Worm (Caenorhabditis elegans) whole organism, L1 larva: ENCODE results near the gene sdc-3.

Experiments
- C04F5.9 ChIP-seq: sonication (generic microtip); optimal IDR thresholded peaks from 2 replicates; lab custom pipeline; 2016; ENCODE audit warnings: missing genetic modification characterization, missing compliant biosample characterization
- C16A3.4 ChIP-seq: fragments of 150-350 bp; optimal IDR thresholded peaks from 2 replicates; lab custom pipeline; 2014; ENCODE audit warnings: missing biosample characterization, missing genetic modification characterization
- C34B4.2 ChIP-seq: sonication (generic microtip); optimal IDR thresholded peaks from 2 replicates; lab custom pipeline; 2017; ENCODE audit warnings: mild to moderate bottlenecking, missing genetic modification characterization, missing compliant biosample characterization
- aha-1 ChIP-seq: fragments of 150-350 bp; optimal IDR thresholded peaks from 2 replicates; lab custom pipeline; 2014; ENCODE audit warnings: missing biosample characterization, missing genetic modification characterization
- ama-1 ChIP-seq: fragments of 150-350 bp; optimal IDR thresholded peaks from 2 replicates; lab custom pipeline; 2014
- blmp-1 ChIP-seq: fragments of 150-350 bp; optimal IDR thresholded peaks from 2 replicates; lab custom pipeline; 2014; ENCODE audit warnings: missing biosample characterization, missing genetic modification characterization
- ceh-63 ChIP-seq: fragments of 200-800 bp; sonication (Bioruptor generic); optimal IDR thresholded peaks from 2 replicates; lab custom pipeline; 2018; ENCODE audit warnings: mild to moderate bottlenecking, missing genetic modification characterization, missing compliant biosample characterization
- ceh-82 ChIP-seq, 3 experiments: fragments of 150-350 bp in 1 of 3; sonication (generic microtip) in 2 of 3; optimal IDR thresholded peaks; 2 replicates each; lab custom pipeline; 2014 to 2017; ENCODE audit warnings: missing biosample characterization in 3 of 3, missing genetic modification characterization in 3 of 3
- efl-3 ChIP-seq: fragments of 200-800 bp; sonication (Bioruptor generic); optimal IDR thresholded peaks from 2 replicates; lab custom pipeline; 2018; ENCODE audit warnings: mild to moderate bottlenecking, missing genetic modification characterization, missing compliant biosample characterization
- egl-27 ChIP-seq, 2 experiments: fragments of 150-350 bp in 1 of 2; sonication (generic microtip); optimal IDR thresholded peaks; 3 replicates each; lab custom pipeline; 2017 to 2018; ENCODE audit warnings: missing biosample characterization in 2 of 2, missing genetic modification characterization in 2 of 2, missing genetic modification reagents in 2 of 2
- elt-2 ChIP-seq: sonication (generic microtip); optimal IDR thresholded peaks from 2 replicates; lab custom pipeline; 2016; ENCODE audit warnings: missing genetic modification characterization, mild to moderate bottlenecking, inconsistent platforms, missing compliant biosample characterization, missing genetic modification reagents
- fkh-8 ChIP-seq: sonication (generic microtip); optimal IDR thresholded peaks from 2 replicates; lab custom pipeline; 2016; ENCODE audit warnings: mild to moderate bottlenecking, missing genetic modification characterization, missing compliant biosample characterization
- fos-1 ChIP-seq: fragments of 150-350 bp; optimal IDR thresholded peaks from 2 replicates; lab custom pipeline; 2014; ENCODE audit warnings: missing biosample characterization, missing genetic modification characterization
- hlh-17 ChIP-seq: fragments of 200-800 bp; sonication (Bioruptor generic); optimal IDR thresholded peaks from 2 replicates; lab custom pipeline; 2018; ENCODE audit warnings: missing genetic modification characterization, mild to moderate bottlenecking, missing compliant biosample characterization, moderate library complexity, borderline replicate concordance
- irx-1 ChIP-seq: sonication (generic microtip); optimal IDR thresholded peaks from 2 replicates; lab custom pipeline; 2016; ENCODE audit warnings: missing genetic modification characterization, missing compliant biosample characterization
- isw-1 ChIP-seq: fragments of 200-800 bp; sonication (Bioruptor generic); IDR thresholded peaks from 2 replicates; pipeline ENCODE4 v1.3.6; 2022; ENCODE audit warnings: missing genetic modification characterization, missing compliant biosample characterization
- jun-1 ChIP-seq: fragments of 150-350 bp; optimal IDR thresholded peaks from 2 replicates; lab custom pipeline; 2014; ENCODE audit warnings: missing biosample characterization, missing genetic modification reagents, missing genetic modification characterization
- lin-13 ChIP-seq: fragments of 150-350 bp; optimal IDR thresholded peaks from 2 replicates; lab custom pipeline; 2014; ENCODE audit warnings: missing biosample characterization, missing genetic modification reagents, missing genetic modification characterization
- lin-14 ChIP-seq: fragments of 200-800 bp; sonication (Bioruptor generic); optimal IDR thresholded peaks from 2 replicates; lab custom pipeline; 2018; ENCODE audit warnings: mild to moderate bottlenecking, missing genetic modification characterization, moderate library complexity, missing compliant biosample characterization
- lin-15B ChIP-seq: fragments of 150-350 bp; sonication (generic microtip); optimal IDR thresholded peaks from 3 replicates; lab custom pipeline; 2014; ENCODE audit warnings: missing biosample characterization, missing genetic modification characterization
- lin-39 ChIP-seq: fragments of 150-350 bp; optimal IDR thresholded peaks from 2 replicates; lab custom pipeline; 2014; ENCODE audit warnings: missing biosample characterization, missing genetic modification reagents, missing genetic modification characterization
- lsy-2 ChIP-seq, 2 experiments: fragments of 150-350 bp; optimal IDR thresholded peaks; 2 replicates each; lab custom pipeline; 2014; ENCODE audit warnings: missing biosample characterization in 2 of 2, missing genetic modification characterization in 2 of 2
- mab-9 ChIP-seq: fragments of 200-800 bp; sonication (Bioruptor generic); IDR thresholded peaks from 2 replicates; pipeline ENCODE4 v1.3.6; 2022; ENCODE audit warnings: missing genetic modification reagents, missing genetic modification characterization, missing compliant biosample characterization
- mep-1 ChIP-seq: fragments of 150-350 bp; optimal IDR thresholded peaks from 2 replicates; lab custom pipeline; 2014; ENCODE audit warnings: missing biosample characterization, missing genetic modification characterization
- nhr-11 ChIP-seq: fragments of 150-350 bp; optimal IDR thresholded peaks from 2 replicates; lab custom pipeline; 2014; ENCODE audit warnings: missing biosample characterization, missing genetic modification characterization
- nhr-19 ChIP-seq: fragments of 200-800 bp; sonication (Bioruptor generic); conservative IDR thresholded peaks from 2 replicates; pipeline ENCODE4 v1.3.6; 2022; ENCODE audit warnings: missing genetic modification characterization, missing compliant biosample characterization
- nhr-28 ChIP-seq: fragments of 150-350 bp; optimal IDR thresholded peaks from 2 replicates; lab custom pipeline; 2014; ENCODE audit warnings: missing biosample characterization, missing genetic modification characterization
- nhr-77 ChIP-seq: fragments of 150-350 bp; optimal IDR thresholded peaks from 2 replicates; lab custom pipeline; 2014; ENCODE audit warnings: missing biosample characterization, missing genetic modification characterization
- nhr-85 ChIP-seq: sonication (generic microtip); peaks from one replicate; lab custom pipeline; 2016; ENCODE audit warnings: missing genetic modification characterization, inconsistent platforms, missing compliant biosample characterization
- pag-3 ChIP-seq: sonication (generic microtip); optimal IDR thresholded peaks from 2 replicates; lab custom pipeline; 2017; ENCODE audit warnings: missing genetic modification characterization, mild to moderate bottlenecking, missing compliant biosample characterization, antibody characterized with exemption, borderline replicate concordance; ENCODE audit not compliant: insufficient read depth
- pqm-1 ChIP-seq: sonication (generic microtip); optimal IDR thresholded peaks from 3 replicates; lab custom pipeline; 2017; ENCODE audit warnings: missing biosample characterization, missing genetic modification characterization
- snpc-4 ChIP-seq: fragments of 150-350 bp; optimal IDR thresholded peaks from 2 replicates; lab custom pipeline; 2014; ENCODE audit warnings: missing biosample characterization, missing genetic modification characterization
- snu-23 ChIP-seq: sonication (generic microtip); optimal IDR thresholded peaks from 2 replicates; lab custom pipeline; 2016; ENCODE audit warnings: missing genetic modification characterization, missing compliant biosample characterization
- sox-4 ChIP-seq: sonication (generic microtip); optimal IDR thresholded peaks from 2 replicates; lab custom pipeline; 2016; ENCODE audit warnings: missing genetic modification characterization, missing compliant biosample characterization
- sptf-1 ChIP-seq: fragments of 150-350 bp; optimal IDR thresholded peaks from 2 replicates; lab custom pipeline; 2014; ENCODE audit warnings: missing biosample characterization, missing genetic modification characterization
- swsn-7 ChIP-seq: sonication (generic microtip); optimal IDR thresholded peaks from 2 replicates; lab custom pipeline; 2016; ENCODE audit warnings: missing genetic modification characterization, missing compliant biosample characterization
- unc-130 ChIP-seq: fragments of 150-350 bp; optimal IDR thresholded peaks from 2 replicates; lab custom pipeline; 2017; ENCODE audit warnings: missing biosample characterization, missing genetic modification characterization, inconsistent platforms
- unc-62 ChIP-seq: fragments of 150-350 bp; optimal IDR thresholded peaks from 2 replicates; lab custom pipeline; 2014; ENCODE audit warnings: missing biosample characterization, missing genetic modification reagents, missing genetic modification characterization
- vab-15 ChIP-seq: sonication (generic microtip); optimal IDR thresholded peaks from 2 replicates; lab custom pipeline; 2017; ENCODE audit warnings: missing genotype, mild to moderate bottlenecking, missing genetic modification characterization, missing compliant biosample characterization
- xbp-1 ChIP-seq: sonication (generic microtip); optimal IDR thresholded peaks from 2 replicates; lab custom pipeline; 2016; ENCODE audit warnings: missing genetic modification characterization, missing compliant biosample characterization
- zag-1 ChIP-seq: fragments of 150-350 bp; optimal IDR thresholded peaks from 2 replicates; lab custom pipeline; 2014; ENCODE audit warnings: missing biosample characterization, missing genetic modification characterization
- zip-4 ChIP-seq: fragments of 200-800 bp; sonication (Bioruptor generic); optimal IDR thresholded peaks from 2 replicates; lab custom pipeline; 2018; ENCODE audit warnings: mild to moderate bottlenecking, missing genetic modification characterization, moderate library complexity, missing compliant biosample characterization
- ztf-4 ChIP-seq: fragments of 150-350 bp; optimal IDR thresholded peaks from 2 replicates; lab custom pipeline; 2014; ENCODE audit warnings: missing biosample characterization, missing genetic modification characterization

The sdc-3 gene

DNA sequence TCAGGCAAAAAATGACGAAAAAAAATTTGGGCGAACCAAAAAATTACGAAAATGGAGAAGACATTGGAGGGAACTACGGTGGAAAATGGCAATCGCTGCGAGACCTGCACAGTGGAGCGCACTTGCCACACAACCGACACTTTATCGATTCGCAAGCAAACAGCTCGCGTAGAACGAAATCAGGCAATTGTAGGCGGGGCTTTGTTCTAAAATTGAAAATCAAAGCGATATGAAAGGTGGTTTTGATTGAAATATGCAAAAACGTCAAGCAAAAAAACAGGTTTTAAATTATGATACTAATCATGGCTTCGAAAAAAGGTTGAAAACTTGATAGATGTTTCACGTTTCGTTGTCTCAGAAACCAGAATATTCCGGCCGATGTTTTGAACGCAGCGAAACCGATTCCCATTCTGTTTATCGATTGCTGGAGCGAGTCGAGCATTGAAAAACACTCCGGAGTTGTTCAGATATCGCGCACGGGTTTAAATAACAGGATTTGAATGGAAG lies 45.8 kb downstream of the sdc-3 start, which contains the start of the genes fib-1 and mut-15 (continued):
- TF ChIP-seq C34B4.2 (tag; lab: Kevin White, UChicago) (no peak), ama-1 (lab: Kevin White, UChicago) (peak; percentile 6), nhr-77 (tag; lab: Kevin White, UChicago) (peak; percentile 91), efl-3 (GFP tag; lab: Kevin White, UChicago) (peak; percentile 54), C04F5.9 (tag; lab: Kevin White, UChicago) (peak; percentile 90), xbp-1 (tag; lab: Kevin White, UChicago) (peak; percentile 94), mab-9 (GFP tag; lab: Robert Waterston, UW) (peak; percentile 82), nhr-11 (peak; percentile 55), fos-1 (tag; lab: Kevin White, UChicago) (peak; percentile 79), nhr-28 (tag; lab: Kevin White, UChicago) (no peak), sptf-1 (tag; lab: Kevin White, UChicago) (no peak), lin-39 (peak; percentile 59), elt-2 (tag; lab: Kevin White, UChicago) (peak; percentile 68), snpc-4 (peak; percentile 85)

DNA sequence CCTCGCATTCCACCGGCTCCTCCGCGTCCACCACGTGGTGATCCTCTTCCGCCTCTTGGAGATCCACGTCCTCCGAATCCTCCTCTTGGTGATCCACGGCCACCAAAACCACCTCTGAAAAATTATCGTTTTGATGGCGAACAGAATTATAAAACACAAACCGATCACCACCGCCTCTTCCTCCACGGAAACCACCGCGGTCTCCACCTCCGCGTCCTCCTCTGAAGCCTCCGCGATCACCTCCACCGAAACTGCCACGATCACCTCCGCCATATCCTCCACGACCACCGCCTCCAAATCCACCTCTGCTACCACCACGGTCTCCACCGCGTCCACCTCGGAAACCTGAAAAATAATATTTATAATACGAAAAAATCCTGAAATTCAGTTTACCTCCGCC lies 46.5 kb downstream of the sdc-3 start:
- TF ChIP-seq nhr-19 (GFP tag; lab: Robert Waterston, UW) (no peak), blmp-1 (tag; lab: Kevin White, UChicago) (no peak), irx-1 (tag; lab: Kevin White, UChicago) (no peak), xbp-1 (tag; lab: Kevin White, UChicago) (no peak), zip-4 (GFP tag; lab: Kevin White, UChicago) (no peak), pag-3 (tag; lab: Kevin White, UChicago) (no peak), lin-39 (no peak), sptf-1 (tag; lab: Kevin White, UChicago) (no peak), ztf-4 (no peak), isw-1 (GFP tag; lab: Robert Waterston, UW) (no peak), vab-15 (tag; lab: Kevin White, UChicago) (no peak), mep-1 (tag; lab: Kevin White, UChicago) (no peak), nhr-28 (tag; lab: Kevin White, UChicago) (no peak), nhr-85 (tag; lab: Kevin White, UChicago) (no peak), fkh-8 (tag; lab: Kevin White, UChicago) (no peak), lsy-2 (tag; optimal IDR thresholded peaks at IDR 0.05; lab: Kevin White, UChicago) (no peak), lin-13 (no peak), C16A3.4 (no peak), jun-1 (tag; lab: Kevin White, UChicago) (no peak), unc-62 (GFP tag; lab: Kevin White, UChicago) (no peak)

DNA sequence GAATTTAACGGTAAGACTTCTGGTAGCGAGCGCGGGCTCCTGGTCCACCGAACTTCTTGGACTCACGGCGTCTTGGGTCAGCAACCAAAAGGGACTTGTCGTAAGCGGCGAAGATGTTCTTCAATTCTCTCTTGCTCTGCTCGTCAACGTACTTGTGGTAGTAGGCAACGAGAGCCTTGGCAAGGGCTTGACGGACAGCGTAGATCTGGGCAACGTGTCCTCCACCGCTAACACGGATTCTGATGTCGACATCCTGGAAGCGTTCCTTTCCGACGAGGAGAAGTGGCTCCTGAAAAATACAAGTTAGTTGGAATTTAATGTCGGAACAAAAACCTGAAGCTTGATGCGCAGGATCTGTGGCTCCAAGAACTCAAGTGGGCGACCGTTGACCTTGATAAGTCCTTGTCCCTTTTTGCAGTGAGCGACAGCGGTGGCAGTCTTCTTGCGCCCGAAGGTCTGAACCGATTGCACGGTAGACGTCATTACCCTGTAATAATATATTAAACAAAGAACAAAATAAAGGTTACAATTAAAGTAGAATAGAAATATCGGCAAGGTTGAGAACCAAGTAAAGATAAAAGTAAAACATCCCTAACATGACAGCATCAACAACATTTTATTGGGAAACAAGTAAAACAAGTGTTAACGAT lies 47.8 kb downstream of the sdc-3 start, which contains the start of gene rps-16:
TSS of gene rps-16 (minus strand) at position 487 of the 650 bp plus-strand sequence.
- no peak for TF ChIP-seq sox-4 (tag; lab: Kevin White, UChicago)
- no peak for TF ChIP-seq unc-130 (tag; lab: Kevin White, UChicago)
- TF ChIP-seq ceh-82 (tag; optimal IDR thresholded peaks at IDR 0.05; lab: Kevin White, UChicago), result no peak
- no peak for TF ChIP-seq swsn-7 (tag; lab: Kevin White, UChicago)
- no peak for TF ChIP-seq lin-14 (GFP tag; lab: Kevin White, UChicago)
- no peak for TF ChIP-seq lsy-2 (tag; optimal IDR thresholded peaks at IDR 0.05; lab: Kevin White, UChicago)
- no peak for TF ChIP-seq xbp-1 (tag; lab: Kevin White, UChicago)
- no peak for TF ChIP-seq lin-15B (tag; lab: Kevin White, UChicago)
- TF ChIP-seq hlh-17 (GFP tag; lab: Kevin White, UChicago), result no peak
- TF ChIP-seq ceh-63, result no peak
- TF ChIP-seq pqm-1, result no peak
- TF ChIP-seq zag-1, result no peak
- TF ChIP-seq egl-27 (tag; optimal IDR thresholded peaks at IDR 0.05; lab: Kevin White, UChicago), result no peak
- TF ChIP-seq nhr-28 (tag; lab: Kevin White, UChicago), result no peak
- TF ChIP-seq snu-23 (GFP tag; lab: Kevin White, UChicago), result no peak
- no peak for TF ChIP-seq aha-1
